Fruit fly (Drosophila melanogaster) whole organism, embryonic: ENCODE data around the gene Lon.

Experiments
- Bgb ChIP-seq: fragments of 200-800 bp; sonication (Bioruptor generic); IDR thresholded peaks from 2 replicates; pipeline ENCODE4 v1.3.6; 2022; ENCODE audit warnings: missing biosample characterization, missing genetic modification characterization; ENCODE audit not compliant: partially characterized antibody
- CG10267 ChIP-seq: fragments of 200-800 bp; sonication (Bioruptor generic); optimal IDR thresholded peaks from 2 replicates; lab custom pipeline; 2018; ENCODE audit warnings: missing biosample characterization, mild to moderate bottlenecking, missing genetic modification characterization, moderate library complexity
- CG11560 ChIP-seq: fragments of 200-800 bp; sonication (Bioruptor generic); IDR thresholded peaks from 3 replicates; pipeline ENCODE4 v1.3.6; 2022; ENCODE audit warnings: missing biosample characterization, missing genetic modification characterization
- CG11695 ChIP-seq: fragments of 200-800 bp; sonication (Bioruptor generic); IDR thresholded peaks from 3 replicates; pipeline ENCODE4 v1.3.6; 2022; ENCODE audit warnings: missing biosample characterization, missing genetic modification characterization
- CG1233 ChIP-seq: fragments of 200-800 bp; sonication (Bioruptor generic); optimal IDR thresholded peaks from 4 replicates; lab custom pipeline; 2018; ENCODE audit warnings: missing biosample characterization, mild to moderate bottlenecking, missing genetic modification characterization
- CG15601 ChIP-seq: fragments of 200-800 bp; sonication (Bioruptor generic); optimal IDR thresholded peaks from 3 replicates; lab custom pipeline; 2019; ENCODE audit warnings: missing biosample characterization, mild to moderate bottlenecking, missing genetic modification characterization, moderate library complexity
- CG15696 ChIP-seq: fragments of 200-800 bp; sonication (Bioruptor generic); optimal IDR thresholded peaks from 2 replicates; lab custom pipeline; 2019; ENCODE audit warnings: missing biosample characterization, mild to moderate bottlenecking, missing genetic modification characterization, moderate library complexity
- CG17186 ChIP-seq: fragments of 200-800 bp; sonication (Bioruptor generic); optimal IDR thresholded peaks from 3 replicates; lab custom pipeline; 2017; ENCODE audit warnings: missing biosample characterization, missing genetic modification reagents, missing genetic modification characterization
- CG17802 ChIP-seq: fragments of 200-800 bp; sonication (Bioruptor generic); optimal IDR thresholded peaks from 2 replicates; lab custom pipeline; 2018; ENCODE audit warnings: missing biosample characterization, mild to moderate bottlenecking, missing genetic modification characterization, moderate library complexity
- CG1792 ChIP-seq: fragments of 200-800 bp; sonication (Bioruptor generic); optimal IDR thresholded peaks from 2 replicates; lab custom pipeline; 2016; ENCODE audit warnings: missing biosample characterization, missing genetic modification characterization
- CG18262 ChIP-seq: fragments of 200-800 bp; optimal IDR thresholded peaks from 3 replicates; lab custom pipeline; 2019; ENCODE audit warnings: missing biosample characterization, mild to moderate bottlenecking, missing genetic modification characterization, moderate library complexity
- CG18619 ChIP-seq: fragments of 200-800 bp; sonication (Bioruptor generic); optimal IDR thresholded peaks from 3 replicates; lab custom pipeline; 2017; ENCODE audit warnings: missing biosample characterization, mild to moderate bottlenecking, missing genetic modification characterization
- CG34224 ChIP-seq: fragments of 200-800 bp; sonication (Bioruptor generic); IDR thresholded peaks from 3 replicates; pipeline ENCODE4 v1.3.6; 2022; ENCODE audit warnings: missing biosample characterization, missing genetic modification characterization; ENCODE audit not compliant: partially characterized antibody
- CG34422 ChIP-seq: fragments of 200-800 bp; sonication (Bioruptor generic); IDR thresholded peaks from 3 replicates; pipeline ENCODE4 v1.3.6; 2022; ENCODE audit warnings: missing biosample characterization, missing genetic modification characterization
- CG4424 ChIP-seq: fragments of 200-800 bp; sonication (Bioruptor generic); optimal IDR thresholded peaks from 3 replicates; lab custom pipeline; 2016; ENCODE audit warnings: missing biosample characterization, missing genetic modification characterization
- CG6254 ChIP-seq: fragments of 200-800 bp; sonication (Bioruptor generic); optimal IDR thresholded peaks from 3 replicates; lab custom pipeline; 2017; ENCODE audit warnings: mild to moderate bottlenecking, missing biosample characterization, missing genetic modification reagents, missing genetic modification characterization
- CG6689 ChIP-seq: fragments of 200-800 bp; sonication (Bioruptor generic); IDR thresholded peaks from 2 replicates; pipeline ENCODE4 v1.3.6; 2022; ENCODE audit warnings: missing biosample characterization, missing genetic modification characterization
- CG6813 ChIP-seq: fragments of 200-800 bp; sonication (Bioruptor generic); optimal IDR thresholded peaks from 2 replicates; lab custom pipeline; 2017; ENCODE audit warnings: missing biosample characterization, missing genetic modification characterization, mild to moderate bottlenecking, moderate library complexity, missing genetic modification reagents
- CG7786 ChIP-seq: fragments of 200-800 bp; sonication (Bioruptor generic); optimal IDR thresholded peaks from 2 replicates; lab custom pipeline; 2016; ENCODE audit warnings: missing biosample characterization, missing genetic modification characterization
- CG8765 ChIP-seq: fragments of 200-800 bp; sonication (Bioruptor generic); IDR thresholded peaks from 2 replicates; pipeline ENCODE4 v1.3.6; 2022; ENCODE audit warnings: missing biosample characterization, missing genetic modification characterization
- CrebB ChIP-seq: fragments of 200-800 bp; sonication (Bioruptor generic); optimal IDR thresholded peaks from 3 replicates; lab custom pipeline; 2018; ENCODE audit warnings: missing biosample characterization, mild to moderate bottlenecking, missing genetic modification characterization
- D ChIP-seq, 2 experiments: fragments of 200-800 bp in 1 of 2; fragments of >200 bp in 1 of 2; sonication (Bioruptor generic) in 1 of 2; optimal IDR thresholded peaks; 2 replicates in 1 of 2; 3 replicates in 1 of 2; lab custom pipeline; 2017; ENCODE audit warnings: mild to moderate bottlenecking in 1 of 2, missing biosample characterization in 1 of 2, missing genetic modification characterization in 1 of 2, missing genetic modification reagents in 1 of 2
- Dbx ChIP-seq: fragments of 200-800 bp; sonication (Bioruptor generic); IDR thresholded peaks from 3 replicates; pipeline ENCODE4 v1.3.6; 2022; ENCODE audit warnings: missing biosample characterization, missing genetic modification characterization
- Deaf1 ChIP-seq: fragments of 200-800 bp; optimal IDR thresholded peaks from 3 replicates; lab custom pipeline; 2019; ENCODE audit warnings: missing biosample characterization, mild to moderate bottlenecking, missing genetic modification characterization, moderate library complexity
- Dfd ChIP-seq, 2 experiments: fragments of >200 bp; optimal IDR thresholded peaks; 2 replicates each; lab custom pipeline; 2017; ENCODE audit warnings: missing biosample characterization in 2 of 2, missing genetic modification characterization in 2 of 2
- Drgx ChIP-seq: fragments of 200-800 bp; sonication (Bioruptor generic); IDR thresholded peaks from 2 replicates; pipeline ENCODE4 v1.3.6; 2022; ENCODE audit warnings: missing biosample characterization, missing genetic modification characterization
- H15 ChIP-seq: fragments of 200-800 bp; sonication (Bioruptor generic); IDR thresholded peaks from 3 replicates; pipeline ENCODE4 v1.3.6; 2022; ENCODE audit warnings: missing biosample characterization, missing genetic modification characterization
- Mes4 ChIP-seq: fragments of 200-800 bp; sonication (Bioruptor generic); optimal IDR thresholded peaks from 2 replicates; lab custom pipeline; 2016; ENCODE audit warnings: missing biosample characterization, missing genetic modification characterization
- Mrtf ChIP-seq: fragments of 200-800 bp; sonication (Bioruptor generic); IDR thresholded peaks from 3 replicates; pipeline ENCODE4 v1.3.6; 2022; ENCODE audit warnings: missing biosample characterization, missing genetic modification characterization
- NC2α ChIP-seq: fragments of 200-800 bp; sonication (Bioruptor generic); optimal IDR thresholded peaks from 2 replicates; lab custom pipeline; 2016; ENCODE audit warnings: missing biosample characterization, missing genetic modification characterization
- NC2β ChIP-seq: fragments of 200-800 bp; sonication (Bioruptor generic); optimal IDR thresholded peaks from 2 replicates; lab custom pipeline; 2016; ENCODE audit warnings: missing biosample characterization, missing genetic modification characterization
- Neu2 ChIP-seq: fragments of 200-800 bp; sonication (Bioruptor generic); optimal IDR thresholded peaks from 3 replicates; lab custom pipeline; 2016; ENCODE audit warnings: missing biosample characterization, missing genetic modification characterization, borderline replicate concordance
- Nf-YA ChIP-seq: fragments of 200-800 bp; sonication (Bioruptor generic); IDR thresholded peaks from 2 replicates; pipeline ENCODE4 v1.3.6; 2022; ENCODE audit warnings: missing biosample characterization, missing genetic modification characterization
- crc ChIP-seq: fragments of 200-800 bp; sonication (Bioruptor generic); optimal IDR thresholded peaks from 2 replicates; lab custom pipeline; 2016; ENCODE audit warnings: missing biosample characterization, missing genetic modification characterization
- da ChIP-seq: fragments of 200-800 bp; sonication (Bioruptor generic); optimal IDR thresholded peaks from 2 replicates; lab custom pipeline; 2016; ENCODE audit warnings: missing biosample characterization, missing genetic modification characterization
- dysf ChIP-seq: fragments of 200-800 bp; sonication (Bioruptor generic); IDR thresholded peaks from 3 replicates; pipeline ENCODE4 v1.3.6; 2022; ENCODE audit warnings: missing biosample characterization, missing genetic modification characterization
- ems ChIP-seq: fragments of 200-800 bp; sonication (Bioruptor generic); optimal IDR thresholded peaks from 3 replicates; lab custom pipeline; 2016; ENCODE audit warnings: missing biosample characterization, missing genetic modification characterization
- fu2 ChIP-seq: fragments of 200-800 bp; sonication (Bioruptor generic); optimal IDR thresholded peaks from 2 replicates; lab custom pipeline; 2016; ENCODE audit warnings: missing biosample characterization, missing genetic modification characterization
- gsb-n ChIP-seq: fragments of 200-800 bp; sonication (Bioruptor generic); optimal IDR thresholded peaks from 3 replicates; lab custom pipeline; 2018; ENCODE audit warnings: missing biosample characterization, mild to moderate bottlenecking, missing genetic modification characterization
- hkb ChIP-seq, 2 experiments: fragments of 200-800 bp in 1 of 2; fragments of >200 bp in 1 of 2; sonication (Bioruptor generic) in 1 of 2; IDR thresholded peaks in 1 of 2; optimal IDR thresholded peaks in 1 of 2; 2 replicates each; pipeline versions ENCODE4 v1.3.6 to Lab custom; 2017 to 2022; ENCODE audit warnings: missing biosample characterization in 1 of 2, missing genetic modification characterization in 1 of 2
- insv ChIP-seq, 2 experiments: fragments of 200-800 bp; sonication (Bioruptor generic); optimal IDR thresholded peaks; 3 replicates each; lab custom pipeline; 2016 to 2018; ENCODE audit warnings: missing biosample characterization in 2 of 2, missing genetic modification characterization in 2 of 2
- ken ChIP-seq: fragments of 200-800 bp; sonication (Bioruptor generic); IDR thresholded peaks from 3 replicates; pipeline ENCODE4 v1.3.6; 2022; ENCODE audit warnings: missing biosample characterization, missing genetic modification characterization
- lola ChIP-seq, 3 experiments: fragments of >200 bp in 2 of 3; fragments of 200-800 bp in 1 of 3; sonication (Bioruptor generic) in 1 of 3; optimal IDR thresholded peaks; 2 replicates each; lab custom pipeline; 2017 to 2019; ENCODE audit warnings: missing biosample characterization in 3 of 3, missing genetic modification characterization in 3 of 3, mild to moderate bottlenecking in 1 of 3, moderate library complexity in 1 of 3
- ranshi ChIP-seq: fragments of 200-800 bp; sonication (Bioruptor generic); IDR thresholded peaks from 2 replicates; pipeline ENCODE4 v1.3.6; 2022; ENCODE audit warnings: missing biosample characterization, missing genetic modification characterization
- ro ChIP-seq: fragments of 200-800 bp; sonication (Bioruptor generic); IDR thresholded peaks from 2 replicates; pipeline ENCODE4 v1.3.6; 2022; ENCODE audit warnings: missing biosample characterization, missing genetic modification characterization
- row ChIP-seq: fragments of 200-800 bp; sonication (Bioruptor generic); IDR thresholded peaks from 3 replicates; pipeline ENCODE4 v1.3.6; 2022; ENCODE audit warnings: missing biosample characterization, missing genetic modification characterization
- scrt ChIP-seq: fragments of 200-800 bp; sonication (Bioruptor generic); optimal IDR thresholded peaks from 2 replicates; lab custom pipeline; 2018; ENCODE audit warnings: missing biosample characterization, mild to moderate bottlenecking, missing genetic modification characterization, moderate library complexity
- sima ChIP-seq: fragments of 200-800 bp; sonication (Bioruptor generic); optimal IDR thresholded peaks from 2 replicates; lab custom pipeline; 2016; ENCODE audit warnings: missing biosample characterization, missing genetic modification characterization
- tx ChIP-seq: fragments of 200-800 bp; sonication (Bioruptor generic); optimal IDR thresholded peaks from 2 replicates; lab custom pipeline; 2016; ENCODE audit warnings: missing biosample characterization, missing genetic modification characterization
- z ChIP-seq: fragments of 200-800 bp; sonication (Bioruptor generic); IDR thresholded peaks from 3 replicates; pipeline ENCODE4 v1.3.6; 2022; ENCODE audit warnings: missing biosample characterization, missing genetic modification characterization

Lon gene

DNA sequence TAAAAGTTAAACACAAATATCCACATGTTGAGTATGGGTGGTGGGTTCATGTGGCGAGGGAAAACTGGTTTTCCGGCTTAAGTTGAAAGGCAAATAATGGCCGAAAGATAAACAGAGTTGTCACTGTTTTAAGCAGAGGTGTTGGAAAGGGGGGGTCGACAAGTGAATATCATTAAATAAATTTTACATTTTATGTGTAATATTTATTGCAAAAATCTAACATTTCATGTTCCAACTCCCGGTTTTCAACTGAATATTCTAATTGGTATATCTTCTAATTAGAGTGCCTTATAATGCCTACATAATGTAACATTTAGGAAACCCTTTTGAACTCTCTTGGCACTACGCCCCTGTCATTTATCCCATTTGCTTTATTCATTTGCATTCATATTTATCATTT is 43.9 kb upstream of the Lon start (continued):
- peak; percentile 55 for TF ChIP-seq CG6813
- no peak for TF ChIP-seq CG34224
- no peak for TF ChIP-seq Deaf1 (tag; lab: Kevin White, UChicago)
- TF ChIP-seq CG15601 (tag; lab: Kevin White, UChicago), result peak; percentile 64
- TF ChIP-seq da (GFP tag; lab: Kevin White, UChicago), result no peak
- TF ChIP-seq CG1792 (GFP tag; lab: Kevin White, UChicago), result no peak
- TF ChIP-seq Bgb (GFP tag; lab: Robert Waterston, UW), result no peak
- TF ChIP-seq Dbx (GFP tag; lab: Robert Waterston, UW), result no peak
- TF ChIP-seq tx (GFP tag; lab: Kevin White, UChicago), result no peak
- TF ChIP-seq ken (GFP tag; lab: Robert Waterston, UW), result peak; percentile 45; the same call in 1 of the 3 replicates
- TF ChIP-seq dysf (GFP tag; lab: Robert Waterston, UW), result peak; percentile 72
- no peak for TF ChIP-seq Mes4 (GFP tag; lab: Kevin White, UChicago)
- TF ChIP-seq gsb-n (tag; lab: Kevin White, UChicago), result peak; percentile 35
- peak; percentile 57; the same call in 2 of the 3 replicates for TF ChIP-seq Mrtf (GFP tag; lab: Robert Waterston, UW)
- no peak; the same call in 2 of the 3 replicates for TF ChIP-seq CG11560
- peak; percentile 70; the same call in 1 of the 2 replicates for TF ChIP-seq CG8765
- no peak for TF ChIP-seq z (GFP tag; lab: Robert Waterston, UW)
- peak; percentile 27 for TF ChIP-seq CG6254 (GFP tag; lab: Kevin White, UChicago)
- TF ChIP-seq CG17186 (GFP tag; lab: Kevin White, UChicago), result no peak
- peak in 1 of 3 experiments; percentile 67 for TF ChIP-seq lola (GFP tag; optimal IDR thresholded peaks at IDR 0.05; lab: Kevin White, UChicago)
- TF ChIP-seq fu2 (GFP tag; lab: Kevin White, UChicago), result no peak
- peak; percentile 33; the same call in 1 of the 3 replicates for TF ChIP-seq H15 (GFP tag; lab: Robert Waterston, UW)
- TF ChIP-seq CG15696 (tag; lab: Kevin White, UChicago), result peak; percentile 59
- TF ChIP-seq NC2α (GFP tag; lab: Kevin White, UChicago), result no peak
- TF ChIP-seq D (optimal IDR thresholded peaks at IDR 0.05; lab: Kevin White, UChicago), result no peak
- TF ChIP-seq D (GFP tag; optimal IDR thresholded peaks at IDR 0.05; lab: Kevin White, UChicago), result peak; percentile 73
- TF ChIP-seq insv (GFP tag; optimal IDR thresholded peaks at IDR 0.05; lab: Kevin White, UChicago), result peak in 1 of 2 experiments; percentile 74
- TF ChIP-seq sima (GFP tag; lab: Kevin White, UChicago), result no peak
- TF ChIP-seq hkb (optimal IDR thresholded peaks at IDR 0.05; lab: Kevin White, UChicago), result no peak
- TF ChIP-seq hkb (GFP tag; IDR thresholded peaks at IDR 0.05; lab: Robert Waterston, UW), result peak; percentile 53; the same call in 1 of the 2 replicates
- TF ChIP-seq CG18619 (GFP tag; lab: Kevin White, UChicago), result peak; percentile 36
- no peak for TF ChIP-seq CG7786 (GFP tag; lab: Kevin White, UChicago)
- no peak for TF ChIP-seq CrebB
- no peak for TF ChIP-seq Dfd (GFP tag; optimal IDR thresholded peaks at IDR 0.05; lab: Kevin White, UChicago)
- TF ChIP-seq CG11695 (GFP tag; lab: Robert Waterston, UW), result 0 out of 3 replicates have a peak, but pooled peaks have one; percentile 50
- TF ChIP-seq CG6689 (GFP tag; lab: Robert Waterston, UW), result peak; percentile 60
- TF ChIP-seq CG34422 (GFP tag; lab: Robert Waterston, UW), result peak; percentile 45; the same call in 1 of the 3 replicates
- TF ChIP-seq Nf-YA (GFP tag; lab: Robert Waterston, UW), result no peak
- TF ChIP-seq ro (GFP tag; lab: Robert Waterston, UW), result no peak
- TF ChIP-seq CG4424 (GFP tag; lab: Kevin White, UChicago), result peak; percentile 55
- TF ChIP-seq CG18262 (tag; lab: Kevin White, UChicago), result peak; percentile 75
- TF ChIP-seq row (GFP tag; lab: Robert Waterston, UW), result peak; percentile 73
- peak; percentile 55 for TF ChIP-seq CG10267 (tag; lab: Kevin White, UChicago)
- TF ChIP-seq CG17802 (tag; lab: Kevin White, UChicago), result no peak
- TF ChIP-seq ranshi (GFP tag; lab: Robert Waterston, UW), result peak; percentile 12; the same call in 1 of the 2 replicates
- TF ChIP-seq scrt (GFP tag; lab: Kevin White, UChicago), result peak; percentile 29
- TF ChIP-seq crc (GFP tag; lab: Kevin White, UChicago), result no peak
- peak; percentile 53 for TF ChIP-seq CG1233 (GFP tag; lab: Kevin White, UChicago)
- TF ChIP-seq NC2β (GFP tag; lab: Kevin White, UChicago), result no peak
- peak; percentile 24 for TF ChIP-seq ems (GFP tag; lab: Kevin White, UChicago)
- TF ChIP-seq Drgx, result no peak
- TF ChIP-seq Neu2 (GFP tag; lab: Kevin White, UChicago), result no peak
